Worm (Caenorhabditis elegans): ENCODE measurements around the gene lsy-2.

Gene lsy-2

DNA sequence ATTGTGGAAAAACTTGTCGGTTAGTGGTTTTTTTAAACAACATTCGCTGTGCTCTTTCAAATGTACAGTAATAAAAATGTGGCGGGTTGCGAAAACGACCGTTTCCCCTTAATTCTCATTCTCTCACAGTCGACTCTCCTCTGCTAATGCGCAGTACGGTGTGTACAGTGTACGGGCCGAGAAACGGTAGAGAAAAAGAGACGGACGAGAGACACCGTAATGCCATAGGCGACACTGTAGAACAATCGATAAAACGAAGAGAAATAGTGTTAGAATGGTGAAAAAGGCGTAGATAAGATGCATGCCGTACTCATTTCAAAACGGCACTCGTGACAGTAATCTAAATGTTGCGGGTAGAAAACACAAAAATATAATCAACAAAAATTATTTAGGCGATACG is 989 bp downstream of the lsy-2 start:
- no peak for TF ChIP-seq ceh-62 (tag; optimal IDR thresholded peaks at IDR 0.05)
- TF ChIP-seq F26F4.8 (GFP tag; conservative IDR thresholded peaks at IDR 0.05) = no peak
- no peak for TF ChIP-seq lin-1 (GFP tag; IDR thresholded peaks at IDR 0.05)
- peak; percentile 81 for TF ChIP-seq hlh-30 (tag; optimal IDR thresholded peaks at IDR 0.05; ENCODE audit: insufficient read depth)
- peak; percentile 73 for TF ChIP-seq dve-1 (tag; optimal IDR thresholded peaks at IDR 0.05; ENCODE audit: insufficient read depth)
- no peak for TF ChIP-seq nhr-76 (tag; optimal IDR thresholded peaks at IDR 0.05)
- no peak for TF ChIP-seq dpl-1 (GFP tag; optimal IDR thresholded peaks at IDR 0.05)
- no peak for TF ChIP-seq arid-1 (GFP tag; conservative IDR thresholded peaks at IDR 0.05)
- TF ChIP-seq dmd-9 (GFP tag; IDR thresholded peaks at IDR 0.05) = no peak
- TF ChIP-seq spr-1 (tag; optimal IDR thresholded peaks at IDR 0.05) = no peak
- no peak for TF ChIP-seq nhr-41 (GFP tag; IDR thresholded peaks at IDR 0.05)
- no peak for TF ChIP-seq gei-8 (GFP tag; optimal IDR thresholded peaks at IDR 0.05)
- no peak for TF ChIP-seq ztf-11 (tag; optimal IDR thresholded peaks at IDR 0.05)
- no peak for TF ChIP-seq hmg-1.1 (GFP tag; IDR thresholded peaks at IDR 0.05)
- no peak for TF ChIP-seq nhr-42 (GFP tag; IDR thresholded peaks at IDR 0.05)
- TF ChIP-seq php-3 (GFP tag; IDR thresholded peaks at IDR 0.05) = 0 out of 2 replicates have a peak, but pooled peaks have one; percentile 62
- TF ChIP-seq T20F7.1 (GFP tag; optimal IDR thresholded peaks at IDR 0.05) = no peak
- no peak for TF ChIP-seq lin-38 (GFP tag; IDR thresholded peaks at IDR 0.05)
- TF ChIP-seq Y75B8A.6 (GFP tag; IDR thresholded peaks at IDR 0.05) = no peak
- peak; percentile 51 for TF ChIP-seq nhr-28 (tag; optimal IDR thresholded peaks at IDR 0.05)
- TF ChIP-seq pqm-1 (tag; optimal IDR thresholded peaks at IDR 0.05) = peak; percentile 60
- TF ChIP-seq tra-1 (GFP tag; IDR thresholded peaks at IDR 0.05) = 0 out of 2 replicates have a peak, but pooled peaks have one; percentile 32
- TF ChIP-seq ZK546.5 (tag; optimal IDR thresholded peaks at IDR 0.05) = no peak
- TF ChIP-seq daf-19 (GFP tag; conservative IDR thresholded peaks at IDR 0.05) = no peak
- no peak for TF ChIP-seq Y5F2A.4 (GFP tag; optimal IDR thresholded peaks at IDR 0.05)
- no peak for TF ChIP-seq ctbp-1 (GFP tag; IDR thresholded peaks at IDR 0.05)
- TF ChIP-seq ceh-82 (tag; optimal IDR thresholded peaks at IDR 0.05) = no peak
- TF ChIP-seq mep-1 (tag; optimal IDR thresholded peaks at IDR 0.05) = peak; percentile 58
- no peak for TF ChIP-seq zip-11 (GFP tag; IDR thresholded peaks at IDR 0.05)
- TF ChIP-seq mdl-1 (tag; optimal IDR thresholded peaks at IDR 0.05) = peak in 1 of 2 experiments; percentile 15
- no peak for TF ChIP-seq nhr-237 (tag; optimal IDR thresholded peaks at IDR 0.05)
- no peak for TF ChIP-seq unc-62 (GFP tag; optimal IDR thresholded peaks at IDR 0.05 in 1 of 2)
- no peak for TF ChIP-seq unc-62 (tag; optimal IDR thresholded peaks at IDR 0.05)
- no peak for TF ChIP-seq egl-27 (tag; optimal IDR thresholded peaks at IDR 0.05)
- peak; percentile 68 for TF ChIP-seq hlh-11 (tag; optimal IDR thresholded peaks at IDR 0.05)
- no peak for TF ChIP-seq lin-13 (GFP tag; optimal IDR thresholded peaks at IDR 0.05)
- TF ChIP-seq cey-2 (tag; optimal IDR thresholded peaks at IDR 0.05; ENCODE audit: borderline replicate concordance, insufficient read depth) = no peak
- TF ChIP-seq nhr-111 (GFP tag; optimal IDR thresholded peaks at IDR 0.05) = no peak
- no peak for TF ChIP-seq madf-9 (GFP tag; conservative IDR thresholded peaks at IDR 0.05)
- no peak for TF ChIP-seq lsy-2 (tag; optimal IDR thresholded peaks at IDR 0.05)
- no peak for TF ChIP-seq jun-1 (tag; optimal IDR thresholded peaks at IDR 0.05)
- no peak for TF ChIP-seq aly-2 (tag; optimal IDR thresholded peaks at IDR 0.05)
- TF ChIP-seq snpc-4 (tag; optimal IDR thresholded peaks at IDR 0.05) = no peak
- no peak for TF ChIP-seq nhr-48 (tag; optimal IDR thresholded peaks at IDR 0.05)
- TF ChIP-seq nhr-77 (tag; optimal IDR thresholded peaks at IDR 0.05) = no peak
- TF ChIP-seq set-16 (GFP tag; IDR thresholded peaks at IDR 0.05) = no peak
- 0 out of 2 replicates have a peak, but pooled peaks have one; percentile 26 for TF ChIP-seq T26A8.4 (GFP tag; IDR thresholded peaks at IDR 0.05)
- TF ChIP-seq madf-5 (GFP tag; IDR thresholded peaks at IDR 0.05) = no peak
- no peak for TF ChIP-seq sdz-12 (GFP tag; optimal IDR thresholded peaks at IDR 0.05)
- no peak for TF ChIP-seq spr-3 (GFP tag; optimal IDR thresholded peaks at IDR 0.05)
- TF ChIP-seq daf-16 (GFP tag; optimal IDR thresholded peaks at IDR 0.05) = no peak
- TF ChIP-seq daf-16 (tag; optimal IDR thresholded peaks at IDR 0.05) = peak; percentile 94
- TF ChIP-seq R02D3.7 (tag; optimal IDR thresholded peaks at IDR 0.05) = no peak
